Worm (Caenorhabditis elegans): ENCODE results near the gene C39B5.10.

C39B5.10 gene

ce11 chrIII:2279457-2279856 is 40.0 kb upstream of the C39B5.10 start, which contains the start of gene Y54F10BM.23:
Gene Y54F10BM.23, minus strand, starts transcription at chrIII:2279557.
- TF ChIP-seq M03D4.4 (tag; optimal IDR thresholded peaks at IDR 0.05) (no peak), pha-4 (tag; optimal IDR thresholded peaks at IDR 0.05) (no peak), cnd-1 (tag; optimal IDR thresholded peaks at IDR 0.05) (no peak), lsy-2 (tag; optimal IDR thresholded peaks at IDR 0.05) (no peak), nhr-76 (tag; optimal IDR thresholded peaks at IDR 0.05) (no peak), sptf-1 (tag; optimal IDR thresholded peaks at IDR 0.05) (no peak), unc-120 (tag; optimal IDR thresholded peaks at IDR 0.05; ENCODE audit: poor library complexity, severe bottlenecking) (no peak), nhr-12 (tag; optimal IDR thresholded peaks at IDR 0.05) (no peak), unc-39 (tag; optimal IDR thresholded peaks at IDR 0.05) (no peak)

ce11 chrIII:2276842-2277241 is 37.4 kb upstream of the C39B5.10 start, which contains the start of gene Y54F10BM.21:
Gene Y54F10BM.21, plus strand, starts transcription at chrIII:2277142.
- no peak for TF ChIP-seq M03D4.4 (tag; optimal IDR thresholded peaks at IDR 0.05)
- no peak for TF ChIP-seq ceh-39 (tag; optimal IDR thresholded peaks at IDR 0.05)
- TF ChIP-seq nhr-237 (tag; optimal IDR thresholded peaks at IDR 0.05): no peak
- TF ChIP-seq mls-2 (tag; optimal IDR thresholded peaks at IDR 0.05): no peak
- TF ChIP-seq hlh-1 (tag; optimal IDR thresholded peaks at IDR 0.05): no peak
- no peak for TF ChIP-seq lsy-2 (tag; optimal IDR thresholded peaks at IDR 0.05)
- TF ChIP-seq elt-1 (tag; optimal IDR thresholded peaks at IDR 0.05; ENCODE audit: borderline replicate concordance, insufficient read depth): no peak
- no peak for TF ChIP-seq sem-2 (GFP tag; optimal IDR thresholded peaks at IDR 0.05)
- TF ChIP-seq nhr-12 (tag; optimal IDR thresholded peaks at IDR 0.05): no peak
- no peak for TF ChIP-seq snpc-4 (tag; optimal IDR thresholded peaks at IDR 0.05)
- no peak for TF ChIP-seq ces-1 (GFP tag; optimal IDR thresholded peaks at IDR 0.05)
- no peak for TF ChIP-seq unc-120 (tag; optimal IDR thresholded peaks at IDR 0.05; ENCODE audit: poor library complexity, severe bottlenecking)
- no peak for TF ChIP-seq lin-32 (GFP tag; optimal IDR thresholded peaks at IDR 0.05)
- no peak for TF ChIP-seq zip-8 (tag; optimal IDR thresholded peaks at IDR 0.05)
- TF ChIP-seq ham-2 (GFP tag; optimal IDR thresholded peaks at IDR 0.05): no peak

- TF ChIP-seq nhr-2 (tag; optimal IDR thresholded peaks at IDR 0.05) (no peak), nhr-76 (tag; optimal IDR thresholded peaks at IDR 0.05) (no peak), tbx-8 (GFP tag; optimal IDR thresholded peaks at IDR 0.05) (no peak), unc-120 (tag; optimal IDR thresholded peaks at IDR 0.05; ENCODE audit: poor library complexity, severe bottlenecking) (no peak), blmp-1 (tag; optimal IDR thresholded peaks at IDR 0.05) (no peak), zip-8 (tag; optimal IDR thresholded peaks at IDR 0.05) (no peak), cnd-1 (tag; optimal IDR thresholded peaks at IDR 0.05) (no peak)
These were observed 33.3 kb upstream of the C39B5.10 start, which contains the start of gene fbxa-39 for ce11 chrIII:2272732-2273131. Gene fbxa-39, plus strand, starts transcription at chrIII:2273032.

ce11 chrIII:2272075-2272474 is 32.6 kb upstream of the C39B5.10 start, which contains the start of gene fbxa-48:
Gene fbxa-48, minus strand, starts transcription at chrIII:2272175.
- TF ChIP-seq mab-5 (tag; optimal IDR thresholded peaks at IDR 0.05) (no peak), snpc-4 (tag; optimal IDR thresholded peaks at IDR 0.05) (no peak), ceh-83 (GFP tag; optimal IDR thresholded peaks at IDR 0.05) (no peak), ham-2 (GFP tag; optimal IDR thresholded peaks at IDR 0.05) (no peak), cnd-1 (tag; optimal IDR thresholded peaks at IDR 0.05) (no peak), bed-3 (GFP tag; optimal IDR thresholded peaks at IDR 0.05) (no peak), elt-3 (tag; optimal IDR thresholded peaks at IDR 0.05) (no peak), hlh-1 (tag; optimal IDR thresholded peaks at IDR 0.05) (no peak), sptf-1 (tag; optimal IDR thresholded peaks at IDR 0.05) (no peak), mls-2 (tag; optimal IDR thresholded peaks at IDR 0.05) (no peak), nhr-76 (tag; optimal IDR thresholded peaks at IDR 0.05) (no peak), lsy-2 (tag; optimal IDR thresholded peaks at IDR 0.05) (no peak), pha-4 (tag; optimal IDR thresholded peaks at IDR 0.05) (no peak), unc-39 (tag; optimal IDR thresholded peaks at IDR 0.05) (no peak), ceh-39 (tag; optimal IDR thresholded peaks at IDR 0.05) (no peak), ces-1 (GFP tag; optimal IDR thresholded peaks at IDR 0.05) (no peak), drap-1 (GFP tag; optimal IDR thresholded peaks at IDR 0.05) (no peak), nhr-12 (tag; optimal IDR thresholded peaks at IDR 0.05) (no peak), nhr-237 (tag; optimal IDR thresholded peaks at IDR 0.05) (no peak)

- no peak for TF ChIP-seq lin-13 (tag; optimal IDR thresholded peaks at IDR 0.05)
- no peak for TF ChIP-seq nhr-28 (tag; optimal IDR thresholded peaks at IDR 0.05)
- no peak for TF ChIP-seq nhr-237 (tag; optimal IDR thresholded peaks at IDR 0.05)
- TF ChIP-seq blmp-1 (tag; optimal IDR thresholded peaks at IDR 0.05): no peak
These were observed 26.7 kb upstream of the C39B5.10 start, which contains the start of gene fbxa-9 for ce11 chrIII:2265986-2266701. Gene fbxa-9, plus strand, starts transcription at chrIII:2266651.
